Fruit fly (Drosophila melanogaster) whole organism, embryonic: ENCODE data around the gene Ugt35E2.

Source experiments
- CG10147 ChIP-seq: fragments of 200-800 bp; sonication (Bioruptor generic); optimal IDR thresholded peaks from 2 replicates; lab custom pipeline; 2019; ENCODE audit warnings: missing biosample characterization, mild to moderate bottlenecking, missing genetic modification characterization, moderate library complexity
- CG12942 ChIP-seq: fragments of 200-800 bp; sonication (Bioruptor generic); optimal IDR thresholded peaks from 3 replicates; lab custom pipeline; 2016; ENCODE audit warnings: missing biosample characterization, missing genetic modification characterization
- CG14014 ChIP-seq: fragments of 200-800 bp; sonication (Bioruptor generic); IDR thresholded peaks from 2 replicates; pipeline ENCODE4 v1.3.6; 2022; ENCODE audit warnings: missing biosample characterization, missing genetic modification characterization
- CG16813 ChIP-seq: fragments of 200-800 bp; sonication (Bioruptor generic); IDR thresholded peaks from 3 replicates; pipeline ENCODE4 v1.3.6; 2022; ENCODE audit warnings: missing biosample characterization, missing genetic modification characterization; ENCODE audit not compliant: partially characterized antibody
- CG16863 ChIP-seq: fragments of 200-800 bp; sonication (Bioruptor generic); optimal IDR thresholded peaks from 3 replicates; lab custom pipeline; 2016; ENCODE audit warnings: missing biosample characterization, missing genetic modification characterization
- CG17328 ChIP-seq: fragments of 200-800 bp; sonication (Bioruptor generic); IDR thresholded peaks from 2 replicates; pipeline ENCODE4 v1.3.6; 2022; ENCODE audit warnings: missing biosample characterization, missing genetic modification characterization
- CG1832 ChIP-seq: fragments of 200-800 bp; sonication (Bioruptor generic); optimal IDR thresholded peaks from 2 replicates; lab custom pipeline; 2017; ENCODE audit warnings: missing biosample characterization, mild to moderate bottlenecking, missing genetic modification characterization, inconsistent platforms
- CG18619 ChIP-seq: fragments of 200-800 bp; sonication (Bioruptor generic); optimal IDR thresholded peaks from 3 replicates; lab custom pipeline; 2017; ENCODE audit warnings: missing biosample characterization, mild to moderate bottlenecking, missing genetic modification characterization
- CG31441 ChIP-seq: fragments of 200-800 bp; sonication (Bioruptor generic); IDR thresholded peaks from 2 replicates; pipeline ENCODE4 v1.3.6; 2022; ENCODE audit warnings: missing biosample characterization, missing genetic modification characterization
- CG32767 ChIP-seq: fragments of 200-800 bp; sonication (Bioruptor generic); IDR thresholded peaks from 2 replicates; pipeline ENCODE4 v1.3.6; 2022; ENCODE audit warnings: missing biosample characterization, missing genetic modification characterization
- CG9215 ChIP-seq: fragments of 200-800 bp; sonication (Bioruptor generic); IDR thresholded peaks from 2 replicates; pipeline ENCODE4 v1.3.6; 2022; ENCODE audit warnings: missing biosample characterization, missing genetic modification characterization
- CHES-1-like ChIP-seq: fragments of 200-800 bp; sonication (Bioruptor generic); optimal IDR thresholded peaks from 2 replicates; lab custom pipeline; 2016; ENCODE audit warnings: missing biosample characterization, missing genetic modification characterization
- D19A ChIP-seq: fragments of 200-800 bp; optimal IDR thresholded peaks from 3 replicates; lab custom pipeline; 2019; ENCODE audit warnings: missing biosample characterization, mild to moderate bottlenecking, missing genetic modification characterization, moderate library complexity
- Dbx ChIP-seq: fragments of 200-800 bp; sonication (Bioruptor generic); IDR thresholded peaks from 3 replicates; pipeline ENCODE4 v1.3.6; 2022; ENCODE audit warnings: missing biosample characterization, missing genetic modification characterization
- GATAe ChIP-seq: fragments of 200-800 bp; sonication (Bioruptor generic); conservative IDR thresholded peaks from 2 replicates; pipeline ENCODE4 v1.3.6; 2022; ENCODE audit warnings: missing biosample characterization, missing genetic modification characterization
- Gsc ChIP-seq: fragments of 200-800 bp; sonication (Bioruptor generic); IDR thresholded peaks from 2 replicates; pipeline ENCODE4 v1.3.6; 2022; ENCODE audit warnings: missing biosample characterization, missing genetic modification characterization
- Hey ChIP-seq: fragments of 200-800 bp; sonication (Bioruptor generic); optimal IDR thresholded peaks from 3 replicates; lab custom pipeline; 2018; ENCODE audit warnings: missing biosample characterization, mild to moderate bottlenecking, missing genetic modification characterization
- Jarid2 ChIP-seq: fragments of 200-800 bp; sonication (Bioruptor generic); optimal IDR thresholded peaks from 3 replicates; lab custom pipeline; 2017; ENCODE audit warnings: mild to moderate bottlenecking, missing biosample characterization, missing genetic modification reagents, missing genetic modification characterization
- MESR4 ChIP-seq: fragments of 200-800 bp; sonication (Bioruptor generic); optimal IDR thresholded peaks from 2 replicates; lab custom pipeline; 2018; ENCODE audit warnings: missing biosample characterization, mild to moderate bottlenecking, missing genetic modification characterization, moderate library complexity
- Mrtf ChIP-seq: fragments of 200-800 bp; sonication (Bioruptor generic); IDR thresholded peaks from 3 replicates; pipeline ENCODE4 v1.3.6; 2022; ENCODE audit warnings: missing biosample characterization, missing genetic modification characterization
- NFAT ChIP-seq: fragments of 200-800 bp; sonication (Bioruptor generic); IDR thresholded peaks from 2 replicates; pipeline ENCODE4 v1.3.6; 2022; ENCODE audit warnings: missing biosample characterization, missing genetic modification characterization
- Nf-YA ChIP-seq: fragments of 200-800 bp; sonication (Bioruptor generic); IDR thresholded peaks from 2 replicates; pipeline ENCODE4 v1.3.6; 2022; ENCODE audit warnings: missing biosample characterization, missing genetic modification characterization
- Sin3A ChIP-seq: fragments of >200 bp; optimal IDR thresholded peaks from 2 replicates; lab custom pipeline; 2018
- Sry-δ ChIP-seq: fragments of 200-800 bp; sonication (Bioruptor generic); optimal IDR thresholded peaks from 2 replicates; lab custom pipeline; 2016; ENCODE audit warnings: missing biosample characterization, missing genetic modification characterization
- Stat92E ChIP-seq, 3 experiments: fragments of >200 bp in 2 of 3; fragments of 200-800 bp in 1 of 3; sonication (Bioruptor generic) in 1 of 3; optimal IDR thresholded peaks; 2 replicates each; lab custom pipeline; 2017 to 2019; ENCODE audit warnings: missing biosample characterization in 3 of 3, missing genetic modification characterization in 3 of 3, mild to moderate bottlenecking in 1 of 3, moderate library complexity in 1 of 3
- al ChIP-seq: fragments of 200-800 bp; sonication (Bioruptor generic); IDR thresholded peaks from 2 replicates; pipeline ENCODE4 v1.3.6; 2022; ENCODE audit warnings: missing biosample characterization, missing genetic modification characterization
- btn ChIP-seq: fragments of 200-800 bp; sonication (Bioruptor generic); optimal IDR thresholded peaks from 2 replicates; lab custom pipeline; 2016; ENCODE audit warnings: missing biosample characterization, missing genetic modification characterization
- cato ChIP-seq: fragments of 200-800 bp; sonication (Bioruptor generic); optimal IDR thresholded peaks from 2 replicates; lab custom pipeline; 2016; ENCODE audit warnings: missing biosample characterization, missing genetic modification characterization, borderline replicate concordance
- cg ChIP-seq: fragments of 200-800 bp; sonication (Bioruptor generic); optimal IDR thresholded peaks from 3 replicates; lab custom pipeline; 2019; ENCODE audit warnings: missing biosample characterization, mild to moderate bottlenecking, missing genetic modification characterization, moderate library complexity
- corto ChIP-seq: fragments of 200-800 bp; sonication (Bioruptor generic); optimal IDR thresholded peaks from 2 replicates; lab custom pipeline; 2016; ENCODE audit warnings: missing biosample characterization, mild to moderate bottlenecking, missing genetic modification characterization, moderate library complexity
- crol ChIP-seq: fragments of 200-800 bp; sonication (Bioruptor generic); IDR thresholded peaks from 2 replicates; pipeline ENCODE4 v1.3.6; 2022; ENCODE audit warnings: missing biosample characterization, missing genetic modification characterization
- cwo ChIP-seq: fragments of 200-800 bp; sonication (Bioruptor generic); optimal IDR thresholded peaks from 3 replicates; lab custom pipeline; 2017; ENCODE audit warnings: missing biosample characterization, missing genetic modification characterization, mild to moderate bottlenecking, moderate library complexity, missing genetic modification reagents
- danr ChIP-seq: fragments of 200-800 bp; sonication (Bioruptor generic); IDR thresholded peaks from 2 replicates; pipeline ENCODE4 v1.3.6; 2022; ENCODE audit warnings: missing biosample characterization, missing genetic modification characterization
- dysf ChIP-seq: fragments of 200-800 bp; sonication (Bioruptor generic); IDR thresholded peaks from 3 replicates; pipeline ENCODE4 v1.3.6; 2022; ENCODE audit warnings: missing biosample characterization, missing genetic modification characterization
- en ChIP-seq: fragments of 200-800 bp; sonication (Bioruptor generic); optimal IDR thresholded peaks from 2 replicates; lab custom pipeline; 2016; ENCODE audit warnings: missing biosample characterization, missing genetic modification characterization
- eve ChIP-seq, 2 experiments: fragments of >200 bp; optimal IDR thresholded peaks; 2 replicates each; lab custom pipeline; 2017; ENCODE audit warnings: missing biosample characterization in 2 of 2, missing genetic modification characterization in 2 of 2
- gcm ChIP-seq: fragments of 200-800 bp; sonication (Bioruptor generic); optimal IDR thresholded peaks from 2 replicates; lab custom pipeline; 2019; ENCODE audit warnings: missing biosample characterization, mild to moderate bottlenecking, missing genetic modification characterization, moderate library complexity
- insv ChIP-seq, 2 experiments: fragments of 200-800 bp; sonication (Bioruptor generic); optimal IDR thresholded peaks; 3 replicates each; lab custom pipeline; 2016 to 2018; ENCODE audit warnings: missing biosample characterization in 2 of 2, missing genetic modification characterization in 2 of 2
- jumu ChIP-seq: fragments of 200-800 bp; sonication (Bioruptor generic); optimal IDR thresholded peaks from 3 replicates; lab custom pipeline; 2016; ENCODE audit warnings: missing biosample characterization, missing genetic modification characterization
- klu ChIP-seq: fragments of 200-800 bp; sonication (Bioruptor generic); IDR thresholded peaks from 2 replicates; pipeline ENCODE4 v1.3.6; 2022; ENCODE audit warnings: missing biosample characterization, missing genetic modification characterization
- lola ChIP-seq, 3 experiments: fragments of >200 bp in 2 of 3; fragments of 200-800 bp in 1 of 3; sonication (Bioruptor generic) in 1 of 3; optimal IDR thresholded peaks; 2 replicates each; lab custom pipeline; 2017 to 2019; ENCODE audit warnings: missing biosample characterization in 3 of 3, missing genetic modification characterization in 3 of 3, mild to moderate bottlenecking in 1 of 3, moderate library complexity in 1 of 3
- nerfin-1 ChIP-seq: fragments of 200-800 bp; sonication (Bioruptor generic); optimal IDR thresholded peaks from 3 replicates; lab custom pipeline; 2019; ENCODE audit warnings: missing biosample characterization, mild to moderate bottlenecking, missing genetic modification characterization, moderate library complexity
- pfk ChIP-seq: fragments of 200-800 bp; sonication (Bioruptor generic); optimal IDR thresholded peaks from 2 replicates; lab custom pipeline; 2018; ENCODE audit warnings: missing biosample characterization, mild to moderate bottlenecking, missing genetic modification characterization, moderate library complexity
- prd ChIP-seq, 3 experiments: fragments of >200 bp in 2 of 3; fragments of 200-800 bp in 1 of 3; sonication (Bioruptor generic) in 1 of 3; optimal IDR thresholded peaks in 2 of 3; IDR thresholded peaks in 1 of 3; 2 replicates in 2 of 3; 3 replicates in 1 of 3; pipeline versions ENCODE4 v1.3.6 to Lab custom; 2017 to 2022; ENCODE audit warnings: missing biosample characterization in 1 of 3, missing genetic modification characterization in 1 of 3
- psq ChIP-seq: fragments of 200-800 bp; sonication (Bioruptor generic); optimal IDR thresholded peaks from 2 replicates; lab custom pipeline; 2017; ENCODE audit warnings: missing biosample characterization, missing genetic modification characterization
- ranshi ChIP-seq: fragments of 200-800 bp; sonication (Bioruptor generic); IDR thresholded peaks from 2 replicates; pipeline ENCODE4 v1.3.6; 2022; ENCODE audit warnings: missing biosample characterization, missing genetic modification characterization
- slbo ChIP-seq: fragments of 200-800 bp; sonication (Bioruptor generic); IDR thresholded peaks from 2 replicates; pipeline ENCODE4 v1.3.6; 2022; ENCODE audit warnings: missing biosample characterization, missing genetic modification characterization
- sug ChIP-seq: fragments of 200-800 bp; optimal IDR thresholded peaks from 2 replicates; lab custom pipeline; 2019; ENCODE audit warnings: missing biosample characterization, mild to moderate bottlenecking, missing genetic modification characterization, moderate library complexity
- trem ChIP-seq: fragments of 200-800 bp; optimal IDR thresholded peaks from 3 replicates; lab custom pipeline; 2019; ENCODE audit warnings: missing biosample characterization, mild to moderate bottlenecking, missing genetic modification characterization, moderate library complexity

Gene Ugt35E2

dm6 chr3R:11209801-11210402 lies 42.1 kb upstream of the Ugt35E2 start, which contains the start of the genes SdhC and Tctp (continued):
- TF ChIP-seq danr (no peak), CG16863 (GFP tag; lab: Kevin White, UChicago) (peak; percentile 49), psq (GFP tag; lab: Kevin White, UChicago) (no peak), cwo (GFP tag; lab: Kevin White, UChicago) (no peak), al (GFP tag; lab: Robert Waterston, UW) (no peak), Gsc (no peak), CG12942 (GFP tag; lab: Kevin White, UChicago) (peak; percentile 40), pfk (GFP tag; lab: Kevin White, UChicago) (peak; percentile 27), trem (peak; percentile 100), slbo (peak; percentile 24; the same call in 1 of the 2 replicates), cato (GFP tag; lab: Kevin White, UChicago) (no peak), ranshi (GFP tag; lab: Robert Waterston, UW) (0 out of 2 replicates have a peak, but pooled peaks have one; percentile 23), CG14014 (GFP tag; lab: Robert Waterston, UW) (no peak), CG16813 (GFP tag; lab: Robert Waterston, UW) (peak; percentile 20; the same call in 1 of the 3 replicates), CG10147 (GFP tag; lab: Kevin White, UChicago) (peak; percentile 6), CG1832 (no peak), prd (optimal IDR thresholded peaks at IDR 0.05; lab: Kevin White, UChicago) (no peak), prd (GFP tag; IDR thresholded peaks at IDR 0.05; lab: Robert Waterston, UW) (no peak), eve (GFP tag; optimal IDR thresholded peaks at IDR 0.05; lab: Kevin White, UChicago) (no peak), CG17328 (GFP tag; lab: Robert Waterston, UW) (no peak), btn (no peak), Stat92E (GFP tag; optimal IDR thresholded peaks at IDR 0.05; lab: Kevin White, UChicago) (no peak), Hey (tag; lab: Kevin White, UChicago) (no peak), CG18619 (GFP tag; lab: Kevin White, UChicago) (peak; percentile 20), Mrtf (GFP tag; lab: Robert Waterston, UW) (no peak), Sin3A (lab: Kevin White, UChicago) (peak; percentile 74), GATAe (no peak), klu (no peak), CG9215 (GFP tag; lab: Robert Waterston, UW) (peak; percentile 18; the same call in 1 of the 2 replicates), corto (GFP tag; lab: Kevin White, UChicago) (no peak), insv (GFP tag; optimal IDR thresholded peaks at IDR 0.05; lab: Kevin White, UChicago) (peak in 1 of 2 experiments; percentile 15), NFAT (peak; percentile 33; the same call in 1 of the 2 replicates), CG31441 (peak; percentile 59; the same call in 1 of the 2 replicates), CHES-1-like (GFP tag; lab: Kevin White, UChicago) (peak; percentile 10), cg (GFP tag; lab: Kevin White, UChicago) (no peak), Nf-YA (no peak), CG32767 (GFP tag; lab: Robert Waterston, UW) (no peak), Dbx (GFP tag; lab: Robert Waterston, UW) (0 out of 3 replicates have a peak, but pooled peaks have one; percentile 35), D19A (tag; lab: Kevin White, UChicago) (peak; percentile 6), MESR4 (peak; percentile 94), gcm (GFP tag; lab: Kevin White, UChicago) (peak; percentile 18), dysf (GFP tag; lab: Robert Waterston, UW) (no peak), nerfin-1 (tag; lab: Kevin White, UChicago) (peak; percentile 9), jumu (GFP tag; lab: Kevin White, UChicago) (peak; percentile 25), en (no peak), lola (GFP tag; optimal IDR thresholded peaks at IDR 0.05; lab: Kevin White, UChicago) (peak in 1 of 3 experiments; percentile 59), Jarid2 (GFP tag; lab: Kevin White, UChicago) (no peak), Sry-δ (GFP tag; lab: Kevin White, UChicago) (peak; percentile 72), crol (GFP tag; lab: Robert Waterston, UW) (no peak), sug (tag; lab: Kevin White, UChicago) (peak; percentile 54)
